Fruit fly (Drosophila melanogaster) whole organism: ENCODE data around the gene Trmt61.

Experiments
- CG8478 ChIP-seq: fragments of >200 bp; optimal IDR thresholded peaks from 2 replicates; lab custom pipeline; 2018; ENCODE audit warnings: inconsistent platforms
- Dll ChIP-seq: fragments of >200 bp; optimal IDR thresholded peaks from 2 replicates; lab custom pipeline; 2017
- EcR ChIP-seq, 2 experiments: fragments of >200 bp; optimal IDR thresholded peaks; 2 replicates each; lab custom pipeline; 2017; ENCODE audit warnings: missing biosample characterization in 2 of 2, missing genetic modification characterization in 2 of 2, missing genetic modification reagents in 2 of 2
- pan ChIP-seq: fragments of >200 bp; optimal IDR thresholded peaks from 2 replicates; lab custom pipeline; 2017
- psq ChIP-seq: fragments of >200 bp; optimal IDR thresholded peaks from 2 replicates; lab custom pipeline; 2017
- usp ChIP-seq: fragments of >200 bp; optimal IDR thresholded peaks from 2 replicates; lab custom pipeline; 2017; ENCODE audit warnings: missing biosample characterization, missing genetic modification characterization, mixed read lengths

Trmt61 gene

dm6 chr3R:26020244-26021171 is 38.8 kb upstream of the Trmt61 start:
- TF ChIP-seq Dll (lab: Kevin White, UChicago) (peak; percentile 72), EcR (GFP tag; optimal IDR thresholded peaks at IDR 0.05; lab: Kevin White, UChicago) (no peak), psq (lab: Kevin White, UChicago) (no peak), CG8478 (lab: Kevin White, UChicago) (no peak), pan (lab: Kevin White, UChicago) (no peak), usp (GFP tag; lab: Kevin White, UChicago) (no peak)

- TF ChIP-seq Dll (lab: Kevin White, UChicago) (peak; percentile 62), usp (GFP tag; lab: Kevin White, UChicago) (no peak)
These were observed 37.9 kb upstream of the Trmt61 start for dm6 chr3R:26021195-26021914.

DNA sequence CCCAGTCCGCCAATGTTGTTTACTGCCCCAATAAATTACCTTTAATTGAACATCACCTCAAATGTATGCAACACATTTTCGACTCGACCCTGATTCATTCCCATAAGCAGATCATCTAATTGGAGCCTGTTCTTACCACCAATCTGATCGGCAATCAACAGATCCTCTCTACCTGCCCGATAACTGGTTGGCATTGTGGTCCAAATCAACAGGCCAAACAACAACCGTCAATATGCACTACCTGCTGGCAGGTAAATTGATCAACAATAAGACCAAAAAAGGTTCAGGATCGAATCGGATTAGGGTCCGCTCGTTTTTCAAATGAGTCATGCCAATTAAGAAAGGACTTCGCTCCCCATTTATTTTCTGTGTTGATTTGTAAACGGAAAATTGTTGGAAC is 36.0 kb upstream of the Trmt61 start:
- TF ChIP-seq psq (lab: Kevin White, UChicago) (no peak), usp (GFP tag; lab: Kevin White, UChicago) (no peak), pan (lab: Kevin White, UChicago) (no peak), Dll (lab: Kevin White, UChicago) (no peak), CG8478 (lab: Kevin White, UChicago) (no peak), EcR (GFP tag; optimal IDR thresholded peaks at IDR 0.05; lab: Kevin White, UChicago) (no peak)

DNA sequence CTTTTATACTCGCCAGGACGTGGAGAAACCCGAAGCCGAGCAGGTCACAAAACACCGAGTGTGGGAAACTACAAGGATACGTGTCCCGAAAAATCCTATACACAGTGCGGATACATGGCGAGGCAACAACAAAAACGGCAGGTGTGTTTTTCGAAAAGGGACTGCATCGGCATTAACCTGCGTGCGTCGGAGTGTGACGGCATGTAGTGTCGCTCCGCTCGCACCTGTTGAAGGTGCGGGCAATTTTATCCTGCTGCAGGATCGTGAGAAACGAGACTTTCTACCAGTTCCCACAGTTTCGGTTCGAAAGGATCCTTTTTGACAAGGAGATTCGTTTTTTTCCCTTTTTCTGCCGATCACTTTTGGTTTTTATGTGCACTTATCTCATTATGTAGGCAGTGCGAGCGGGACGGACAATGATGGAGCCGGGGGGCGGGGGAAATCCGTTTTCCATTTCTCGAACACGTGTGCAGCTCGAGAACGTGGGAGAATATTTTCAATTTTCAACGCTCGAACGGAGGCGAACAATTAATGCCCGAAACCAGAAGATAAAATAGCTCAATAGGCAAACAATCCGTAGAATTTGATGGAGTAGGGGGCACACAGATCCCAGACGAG is 34.6 kb upstream of the Trmt61 start:
- no peak for TF ChIP-seq Dll (lab: Kevin White, UChicago)
- TF ChIP-seq psq (lab: Kevin White, UChicago), result no peak
- no peak for TF ChIP-seq EcR (GFP tag; optimal IDR thresholded peaks at IDR 0.05; lab: Kevin White, UChicago)
- no peak for TF ChIP-seq usp (GFP tag; lab: Kevin White, UChicago)
- no peak for TF ChIP-seq pan (lab: Kevin White, UChicago)
- TF ChIP-seq CG8478 (lab: Kevin White, UChicago), result no peak

- TF ChIP-seq EcR (GFP tag; optimal IDR thresholded peaks at IDR 0.05; lab: Kevin White, UChicago), result no peak
- TF ChIP-seq pan (lab: Kevin White, UChicago), result no peak
- TF ChIP-seq Dll (lab: Kevin White, UChicago), result no peak
- no peak for TF ChIP-seq psq (lab: Kevin White, UChicago)
These were observed 32.5 kb upstream of the Trmt61 start for dm6 chr3R:26026631-26027274.

- TF ChIP-seq Dll (lab: Kevin White, UChicago) (peak; percentile 1), pan (lab: Kevin White, UChicago) (no peak)
These were observed 31.4 kb upstream of the Trmt61 start for dm6 chr3R:26027903-26028302.

DNA sequence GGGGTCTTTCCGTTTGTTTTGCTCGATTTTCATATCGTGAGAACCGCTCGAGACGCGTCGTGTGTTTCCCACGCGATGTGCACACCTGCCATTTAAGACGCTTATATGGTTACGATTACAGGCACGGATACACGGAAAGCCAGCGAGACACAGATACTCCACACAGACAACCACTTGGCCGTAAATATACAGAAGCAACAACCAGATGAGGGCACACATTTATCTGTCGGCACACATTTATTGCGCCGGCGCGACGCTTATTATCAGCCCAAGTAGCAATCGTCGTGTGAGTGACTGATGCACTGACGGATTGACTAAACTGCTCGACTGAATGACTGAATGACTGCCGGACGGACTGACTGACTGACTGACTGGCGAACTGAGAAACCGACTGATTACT is 28.7 kb upstream of the Trmt61 start:
- no peak for TF ChIP-seq EcR (GFP tag; optimal IDR thresholded peaks at IDR 0.05; lab: Kevin White, UChicago)
- no peak for TF ChIP-seq Dll (lab: Kevin White, UChicago)
- TF ChIP-seq pan (lab: Kevin White, UChicago), result no peak
- TF ChIP-seq usp (GFP tag; lab: Kevin White, UChicago), result no peak
- TF ChIP-seq psq (lab: Kevin White, UChicago), result no peak
- TF ChIP-seq CG8478 (lab: Kevin White, UChicago), result no peak

DNA sequence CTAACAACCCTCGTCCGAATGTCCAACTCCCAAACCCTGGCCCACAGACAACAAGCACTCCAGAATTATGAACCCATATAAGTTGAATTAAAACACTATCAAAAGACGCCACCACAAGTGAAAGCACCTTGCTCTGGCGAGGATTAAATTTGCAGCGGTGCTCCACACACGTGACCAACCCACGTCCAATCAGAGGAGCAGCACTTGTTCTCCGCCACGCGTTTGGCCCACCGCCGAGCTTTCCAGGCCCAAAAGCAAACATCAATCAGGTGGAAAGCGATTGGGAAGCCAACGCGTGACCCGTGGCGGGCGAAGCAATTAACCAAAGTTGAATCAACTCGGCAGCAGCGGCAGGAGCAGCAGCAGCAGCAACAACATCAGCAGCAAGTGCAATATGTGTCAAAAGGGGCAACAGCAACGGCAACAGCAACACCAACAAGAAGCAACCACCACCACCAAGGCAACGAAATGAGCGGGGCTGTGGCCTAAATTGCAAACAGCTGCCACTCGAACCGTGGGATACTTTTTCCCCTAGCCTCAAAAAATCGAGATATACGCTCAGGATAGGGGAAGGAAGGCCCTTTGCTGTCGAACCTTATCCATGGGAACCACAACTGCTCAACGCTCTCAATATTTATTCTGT is 27.2 kb upstream of the Trmt61 start:
- no peak for TF ChIP-seq Dll (lab: Kevin White, UChicago)
- TF ChIP-seq pan (lab: Kevin White, UChicago), result no peak

DNA sequence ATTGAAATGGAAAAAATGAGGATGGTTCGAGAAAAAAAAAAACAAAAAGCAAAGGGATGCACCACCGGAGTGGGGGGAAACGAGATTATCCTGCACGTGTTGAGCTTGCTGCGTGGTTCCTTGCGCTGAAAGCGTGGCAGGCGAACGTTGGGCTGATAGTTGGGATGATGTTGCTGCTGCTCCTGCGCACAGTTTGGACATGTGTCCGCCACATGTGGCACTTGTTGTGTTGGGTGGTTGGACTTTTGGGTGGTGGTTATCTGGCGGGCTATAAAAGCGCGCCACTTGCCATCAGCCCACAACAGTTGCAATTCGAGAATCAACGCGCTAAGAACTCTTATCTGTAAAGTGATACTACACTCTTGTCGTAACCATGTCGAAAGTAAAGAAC is 26.7 kb upstream of the Trmt61 start:
- no peak for TF ChIP-seq Dll (lab: Kevin White, UChicago)
- TF ChIP-seq EcR (GFP tag; optimal IDR thresholded peaks at IDR 0.05; lab: Kevin White, UChicago), result no peak
- TF ChIP-seq usp (GFP tag; lab: Kevin White, UChicago), result no peak
- TF ChIP-seq psq (lab: Kevin White, UChicago), result no peak
- TF ChIP-seq CG8478 (lab: Kevin White, UChicago), result no peak
- no peak for TF ChIP-seq pan (lab: Kevin White, UChicago)

dm6 chr3R:26034643-26035368 is 24.5 kb upstream of the Trmt61 start:
- no peak for TF ChIP-seq Dll (lab: Kevin White, UChicago)
- TF ChIP-seq pan (lab: Kevin White, UChicago), result no peak
- no peak for TF ChIP-seq EcR (GFP tag; optimal IDR thresholded peaks at IDR 0.05; lab: Kevin White, UChicago)
- no peak for TF ChIP-seq usp (GFP tag; lab: Kevin White, UChicago)
- no peak for TF ChIP-seq CG8478 (lab: Kevin White, UChicago)
